Fruit fly (Drosophila melanogaster) whole organism, prepupa: ENCODE data around the gene RpL6.

Experiments
- Blimp-1 ChIP-seq: fragments of 200-800 bp; sonication (Bioruptor generic); optimal IDR thresholded peaks from 3 replicates; lab custom pipeline; 2017; ENCODE audit warnings: missing biosample characterization, missing genetic modification characterization, mild to moderate bottlenecking, moderate library complexity, missing genetic modification reagents
- CG10631 ChIP-seq: fragments of 200-800 bp; sonication (Bioruptor generic); optimal IDR thresholded peaks from 2 replicates; lab custom pipeline; 2016; ENCODE audit warnings: missing biosample characterization, missing genetic modification characterization
- CG10669 ChIP-seq: fragments of 200-800 bp; sonication (Bioruptor generic); optimal IDR thresholded peaks from 3 replicates; lab custom pipeline; 2018; ENCODE audit warnings: missing biosample characterization, mild to moderate bottlenecking, missing genetic modification characterization, moderate library complexity
- CG11902 ChIP-seq: fragments of 200-800 bp; sonication (Bioruptor generic); optimal IDR thresholded peaks from 3 replicates; lab custom pipeline; 2016; ENCODE audit warnings: missing biosample characterization, missing genetic modification characterization
- CG15336 ChIP-seq: fragments of 200-800 bp; sonication (Bioruptor generic); IDR thresholded peaks from 2 replicates; pipeline ENCODE4 v1.3.6; 2022; ENCODE audit warnings: missing biosample characterization, missing genetic modification characterization
- CG1621 ChIP-seq: fragments of 200-800 bp; sonication (Bioruptor generic); optimal IDR thresholded peaks from 3 replicates; lab custom pipeline; 2018; ENCODE audit warnings: missing biosample characterization, mild to moderate bottlenecking, missing genetic modification characterization
- CG16779 ChIP-seq: fragments of 200-800 bp; sonication (Bioruptor generic); optimal IDR thresholded peaks from 3 replicates; lab custom pipeline; 2017; ENCODE audit warnings: missing biosample characterization, mild to moderate bottlenecking, missing genetic modification characterization
- CG31627 ChIP-seq: fragments of 200-800 bp; sonication (Bioruptor generic); optimal IDR thresholded peaks from 3 replicates; lab custom pipeline; 2016; ENCODE audit warnings: missing biosample characterization, missing genetic modification characterization
- CG34406 ChIP-seq: fragments of 200-800 bp; sonication (Bioruptor generic); optimal IDR thresholded peaks from 3 replicates; lab custom pipeline; 2016; ENCODE audit warnings: missing biosample characterization, missing genetic modification characterization
- CG4318 ChIP-seq: fragments of 200-800 bp; sonication (Bioruptor generic); optimal IDR thresholded peaks from 3 replicates; lab custom pipeline; 2017; ENCODE audit warnings: missing biosample characterization, mild to moderate bottlenecking, missing genetic modification characterization
- CG6163 ChIP-seq: fragments of 200-800 bp; sonication (Bioruptor generic); IDR thresholded peaks from 3 replicates; pipeline ENCODE4 v1.3.6; 2022; ENCODE audit warnings: missing biosample characterization, missing genetic modification characterization
- CG6276 ChIP-seq: fragments of 200-800 bp; sonication (Bioruptor generic); optimal IDR thresholded peaks from 2 replicates; lab custom pipeline; 2017; ENCODE audit warnings: missing biosample characterization, mild to moderate bottlenecking, missing genetic modification characterization
- CG6808 ChIP-seq: fragments of 200-800 bp; sonication (Bioruptor generic); optimal IDR thresholded peaks from 3 replicates; lab custom pipeline; 2017; ENCODE audit warnings: missing biosample characterization, missing genetic modification characterization, mild to moderate bottlenecking, moderate library complexity, missing genetic modification reagents
- CG6854 ChIP-seq: fragments of 200-800 bp; sonication (Bioruptor generic); optimal IDR thresholded peaks from 2 replicates; lab custom pipeline; 2017; ENCODE audit warnings: missing biosample characterization, mild to moderate bottlenecking, missing genetic modification characterization
- CG8319 ChIP-seq: fragments of 200-800 bp; sonication (Bioruptor generic); optimal IDR thresholded peaks from 3 replicates; lab custom pipeline; 2016; ENCODE audit warnings: missing biosample characterization, missing genetic modification characterization
- CG8632 ChIP-seq: fragments of 200-800 bp; sonication (Bioruptor generic); optimal IDR thresholded peaks from 3 replicates; lab custom pipeline; 2016; ENCODE audit warnings: missing biosample characterization, missing genetic modification characterization
- CG9139 ChIP-seq: fragments of 200-800 bp; sonication (Bioruptor generic); optimal IDR thresholded peaks from 3 replicates; lab custom pipeline; 2017; ENCODE audit warnings: missing biosample characterization, mild to moderate bottlenecking, missing genetic modification characterization
- Eip75B ChIP-seq: fragments of 200-800 bp; sonication (Bioruptor generic); optimal IDR thresholded peaks from 3 replicates; lab custom pipeline; 2016; ENCODE audit warnings: missing biosample characterization, missing genetic modification characterization
- Eip93F ChIP-seq: fragments of 200-800 bp; sonication (Bioruptor generic); optimal IDR thresholded peaks from 2 replicates; lab custom pipeline; 2016; ENCODE audit warnings: missing biosample characterization, mild to moderate bottlenecking, missing genetic modification characterization
- Ets21C ChIP-seq: fragments of 200-800 bp; sonication (Bioruptor generic); optimal IDR thresholded peaks from 3 replicates; lab custom pipeline; 2016; ENCODE audit warnings: missing biosample characterization, missing genetic modification characterization
- Ets96B ChIP-seq: fragments of 200-800 bp; optimal IDR thresholded peaks from 2 replicates; lab custom pipeline; 2019; ENCODE audit warnings: missing biosample characterization, mild to moderate bottlenecking, missing genetic modification characterization, moderate library complexity
- Gug ChIP-seq: fragments of 200-800 bp; sonication (Bioruptor generic); IDR thresholded peaks from 2 replicates; pipeline ENCODE4 v1.3.6; 2022; ENCODE audit warnings: missing biosample characterization, missing genetic modification characterization
- Hr39 ChIP-seq: fragments of 200-800 bp; sonication (Bioruptor generic); optimal IDR thresholded peaks from 2 replicates; lab custom pipeline; 2016; ENCODE audit warnings: missing biosample characterization, missing genetic modification characterization
- Lpt ChIP-seq: fragments of 200-800 bp; sonication (Bioruptor generic); optimal IDR thresholded peaks from 3 replicates; lab custom pipeline; 2016; ENCODE audit warnings: missing biosample characterization, missing genetic modification characterization
- Met ChIP-seq: fragments of 200-800 bp; sonication (Bioruptor generic); optimal IDR thresholded peaks from 3 replicates; lab custom pipeline; 2016; ENCODE audit warnings: missing biosample characterization, missing genetic modification characterization
- OdsH ChIP-seq: fragments of 200-800 bp; sonication (Bioruptor generic); optimal IDR thresholded peaks from 3 replicates; lab custom pipeline; 2016; ENCODE audit warnings: missing biosample characterization, missing genetic modification characterization
- Smox ChIP-seq: fragments of 200-800 bp; sonication (Bioruptor generic); optimal IDR thresholded peaks from 3 replicates; lab custom pipeline; 2016; ENCODE audit warnings: missing biosample characterization, missing genetic modification characterization
- Sox102F ChIP-seq: fragments of 200-800 bp; sonication (Bioruptor generic); optimal IDR thresholded peaks from 2 replicates; lab custom pipeline; 2016; ENCODE audit warnings: missing biosample characterization, mild to moderate bottlenecking, missing genetic modification characterization
- Sox15 ChIP-seq: fragments of 200-800 bp; sonication (Bioruptor generic); optimal IDR thresholded peaks from 3 replicates; lab custom pipeline; 2016; ENCODE audit warnings: missing biosample characterization, missing genetic modification characterization
- achi ChIP-seq: fragments of 200-800 bp; sonication (Bioruptor generic); optimal IDR thresholded peaks from 3 replicates; lab custom pipeline; 2016; ENCODE audit warnings: missing biosample characterization, missing genetic modification characterization
- dac ChIP-seq: fragments of 200-800 bp; sonication (Bioruptor generic); optimal IDR thresholded peaks from 2 replicates; lab custom pipeline; 2017; ENCODE audit warnings: missing biosample characterization, mild to moderate bottlenecking, missing genetic modification characterization
- dsx ChIP-seq: fragments of 200-800 bp; optimal IDR thresholded peaks from 3 replicates; lab custom pipeline; 2019; ENCODE audit warnings: missing biosample characterization, mild to moderate bottlenecking, missing genetic modification characterization, moderate library complexity; ENCODE audit not compliant: poor library complexity, severe bottlenecking
- fkh ChIP-seq: fragments of 200-800 bp; sonication (Bioruptor generic); optimal IDR thresholded peaks from 3 replicates; lab custom pipeline; 2017; ENCODE audit warnings: missing biosample characterization, mild to moderate bottlenecking, missing genetic modification characterization, moderate library complexity
- lz ChIP-seq: fragments of 200-800 bp; sonication (Bioruptor generic); optimal IDR thresholded peaks from 3 replicates; lab custom pipeline; 2016; ENCODE audit warnings: missing biosample characterization, missing genetic modification characterization
- pdm3 ChIP-seq: fragments of 200-800 bp; sonication (Bioruptor generic); optimal IDR thresholded peaks from 3 replicates; lab custom pipeline; 2016; ENCODE audit warnings: missing biosample characterization, missing genetic modification characterization
- salr ChIP-seq, 2 experiments: fragments of 200-800 bp; sonication (Bioruptor generic); optimal IDR thresholded peaks; 3 replicates each; lab custom pipeline; 2016 to 2018; ENCODE audit warnings: missing biosample characterization in 2 of 2, missing genetic modification characterization in 2 of 2, mild to moderate bottlenecking in 1 of 2
- svp ChIP-seq: fragments of 200-800 bp; sonication (Bioruptor generic); peaks from one replicate; lab custom pipeline; 2016; ENCODE audit warnings: missing biosample characterization, missing genetic modification characterization
- topi ChIP-seq: fragments of 200-800 bp; sonication (Bioruptor generic); optimal IDR thresholded peaks from 3 replicates; lab custom pipeline; 2016; ENCODE audit warnings: missing biosample characterization, missing genetic modification characterization
- vri ChIP-seq: fragments of 200-800 bp; sonication (Bioruptor generic); optimal IDR thresholded peaks from 3 replicates; lab custom pipeline; 2016; ENCODE audit warnings: missing biosample characterization, mild to moderate bottlenecking, missing genetic modification characterization

The RpL6 gene

DNA sequence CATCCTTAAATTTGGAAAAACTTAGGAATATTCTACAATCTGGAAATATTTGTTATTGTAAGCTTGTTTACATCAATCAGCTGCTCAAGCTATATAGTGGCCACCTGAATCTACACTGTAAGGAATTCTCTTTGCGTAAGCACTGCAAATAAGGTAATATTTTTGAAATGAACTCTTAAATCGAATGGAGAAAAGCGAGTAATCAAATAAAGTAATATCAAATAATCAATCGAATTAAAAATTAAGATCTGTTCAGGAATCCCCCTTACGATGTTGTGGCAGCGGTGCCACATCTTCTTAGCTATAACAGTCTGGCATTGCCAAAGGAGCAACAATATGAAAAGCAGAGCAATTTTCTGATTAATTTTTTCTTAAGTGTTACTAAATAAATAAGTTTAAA, 20.0 kb upstream of the RpL6 start, which contains the start of the genes Mnat9 and CG1792 (continued):
- TF ChIP-seq CG11902 (peak; percentile 99), topi (peak; percentile 99), Met (GFP tag; lab: Kevin White, UChicago) (peak; percentile 99), dsx (peak; percentile 98), CG4318 (GFP tag; lab: Kevin White, UChicago) (peak; percentile 99), Eip75B (GFP tag; lab: Kevin White, UChicago) (peak; percentile 99), CG8632 (GFP tag; lab: Kevin White, UChicago) (peak; percentile 98), lz (GFP tag; lab: Kevin White, UChicago) (peak; percentile 99), CG8319 (GFP tag; lab: Kevin White, UChicago) (peak; percentile 99), CG6808 (GFP tag; lab: Kevin White, UChicago) (peak; percentile 92), Sox15 (GFP tag; lab: Kevin White, UChicago) (peak; percentile 99), OdsH (GFP tag; lab: Kevin White, UChicago) (peak; percentile 100), CG16779 (tag; lab: Kevin White, UChicago) (peak; percentile 92), vri (peak; percentile 98), CG1621 (peak; percentile 98), CG6276 (peak; percentile 96), Blimp-1 (GFP tag; lab: Kevin White, UChicago) (peak; percentile 89), Smox (GFP tag; lab: Kevin White, UChicago) (peak; percentile 99), Ets21C (peak; percentile 99), CG31627 (peak; percentile 99), CG10631 (GFP tag; lab: Kevin White, UChicago) (peak; percentile 99), CG6854 (GFP tag; lab: Kevin White, UChicago) (peak; percentile 94), dac (GFP tag; lab: Kevin White, UChicago) (peak; percentile 98), Ets96B (tag; lab: Kevin White, UChicago) (peak; percentile 99), CG15336 (GFP tag; lab: Robert Waterston, UW) (peak; percentile 98), Sox102F (peak; percentile 97), CG9139 (GFP tag; lab: Kevin White, UChicago) (peak; percentile 91), achi (peak; percentile 98), Lpt (GFP tag; lab: Kevin White, UChicago) (peak; percentile 99), CG34406 (GFP tag; lab: Kevin White, UChicago) (peak; percentile 99), salr (GFP tag; optimal IDR thresholded peaks at IDR 0.05; lab: Kevin White, UChicago) (peak; percentile 98 to 99), svp (peak; percentile 99), fkh (GFP tag; lab: Kevin White, UChicago) (peak; percentile 95), Hr39 (peak; percentile 99), Gug (GFP tag; lab: Robert Waterston, UW) (peak; percentile 99), CG6163 (GFP tag; lab: Robert Waterston, UW) (peak; percentile 100)

DNA sequence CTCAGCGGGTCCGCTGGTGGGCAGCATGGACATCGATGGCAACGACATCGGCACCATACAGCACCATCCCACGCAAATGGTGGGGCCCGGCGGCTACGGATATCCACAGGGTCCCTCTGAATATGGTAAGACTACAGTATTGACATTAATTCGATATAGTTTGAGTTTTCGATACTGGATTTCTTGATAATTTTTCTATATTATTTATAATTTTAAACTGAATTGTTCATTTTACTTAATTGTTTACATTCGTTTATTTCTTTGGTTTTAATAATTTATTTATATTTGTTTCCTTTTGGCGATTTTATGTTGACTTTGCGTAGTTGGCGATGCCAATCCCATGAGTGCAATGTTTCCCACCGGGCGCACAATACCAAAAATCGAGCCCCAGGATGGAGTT, 16.6 kb upstream of the RpL6 start, which contains the start of gene CycG:
CycG (minus strand) TSS at position 101 of the 400 bp plus-strand sequence.
- no peak for TF ChIP-seq CG10631 (GFP tag; lab: Kevin White, UChicago)
- TF ChIP-seq Lpt (GFP tag; lab: Kevin White, UChicago), result no peak
- no peak for TF ChIP-seq CG10669 (GFP tag; lab: Kevin White, UChicago)
- TF ChIP-seq Eip93F, result no peak
- no peak for TF ChIP-seq pdm3 (GFP tag; lab: Kevin White, UChicago)
